Worm (Caenorhabditis elegans): Measurements from ENCODE around the gene crp-1.

- no peak for TF ChIP-seq K02D7.2 (tag; optimal IDR thresholded peaks at IDR 0.05)
- no peak for TF ChIP-seq pax-1 (tag; optimal IDR thresholded peaks at IDR 0.05)
- TF ChIP-seq lim-6 (tag; optimal IDR thresholded peaks at IDR 0.05), result no peak
- TF ChIP-seq ama-1 (optimal IDR thresholded peaks at IDR 0.05), result no peak
- no peak for TF ChIP-seq ceh-9 (tag; optimal IDR thresholded peaks at IDR 0.05)
- no peak for TF ChIP-seq ceh-14 (tag; optimal IDR thresholded peaks at IDR 0.05)
- TF ChIP-seq nfya-1 (tag; optimal IDR thresholded peaks at IDR 0.05), result no peak
- no peak for TF ChIP-seq ceh-22 (tag; optimal IDR thresholded peaks at IDR 0.05)
- TF ChIP-seq ztf-16 (tag; optimal IDR thresholded peaks at IDR 0.05), result no peak
- TF ChIP-seq zip-5 (tag; optimal IDR thresholded peaks at IDR 0.05), result no peak
- no peak for TF ChIP-seq sdc-2 (tag; optimal IDR thresholded peaks at IDR 0.05)
These were observed 44.6 kb upstream of the crp-1 start, which contains the start of gene Y32F6A.4 for ce11 chrV:10433721-10434120.

Measured in whole organism, late embryonic.